Fruit fly (Drosophila melanogaster) whole organism, prepupa: ENCODE results near the gene CG3408.

Experiments
- CG7368 ChIP-seq: fragments of 200-800 bp; sonication (Bioruptor generic); optimal IDR thresholded peaks from 3 replicates; lab custom pipeline; 2016; ENCODE audit warnings: missing biosample characterization, missing genetic modification characterization
- CG8119 ChIP-seq: fragments of 200-800 bp; sonication (Bioruptor generic); IDR thresholded peaks from 3 replicates; pipeline ENCODE4 v1.3.6; 2022; ENCODE audit warnings: missing biosample characterization, missing genetic modification characterization
- Hr39 ChIP-seq: fragments of 200-800 bp; sonication (Bioruptor generic); optimal IDR thresholded peaks from 2 replicates; lab custom pipeline; 2016; ENCODE audit warnings: missing biosample characterization, missing genetic modification characterization
- Lpt ChIP-seq: fragments of 200-800 bp; sonication (Bioruptor generic); optimal IDR thresholded peaks from 3 replicates; lab custom pipeline; 2016; ENCODE audit warnings: missing biosample characterization, missing genetic modification characterization
- dsx ChIP-seq: fragments of 200-800 bp; optimal IDR thresholded peaks from 3 replicates; lab custom pipeline; 2019; ENCODE audit warnings: missing biosample characterization, mild to moderate bottlenecking, missing genetic modification characterization, moderate library complexity; ENCODE audit not compliant: poor library complexity, severe bottlenecking

dm6 chr3L:9525444-9525843 is 16.1 kb upstream of the CG3408 start, which contains the start of gene CG33700:
- TF ChIP-seq Lpt (GFP tag; lab: Kevin White, UChicago) = no peak
- TF ChIP-seq Hr39 (GFP tag; lab: Kevin White, UChicago) = no peak
- no peak for TF ChIP-seq dsx (GFP tag; lab: Kevin White, UChicago)
- TF ChIP-seq CG8119 (GFP tag; lab: Robert Waterston, UW) = no peak
- no peak for TF ChIP-seq CG7368 (GFP tag; lab: Kevin White, UChicago)
